Fruit fly (Drosophila melanogaster) whole organism, prepupa: ENCODE data around the gene Smr.

Experiments
- Blimp-1 ChIP-seq: fragments of 200-800 bp; sonication (Bioruptor generic); optimal IDR thresholded peaks from 3 replicates; lab custom pipeline; 2017; ENCODE audit warnings: missing biosample characterization, missing genetic modification characterization, mild to moderate bottlenecking, moderate library complexity, missing genetic modification reagents
- CG10631 ChIP-seq: fragments of 200-800 bp; sonication (Bioruptor generic); optimal IDR thresholded peaks from 2 replicates; lab custom pipeline; 2016; ENCODE audit warnings: missing biosample characterization, missing genetic modification characterization
- CG10669 ChIP-seq: fragments of 200-800 bp; sonication (Bioruptor generic); optimal IDR thresholded peaks from 3 replicates; lab custom pipeline; 2018; ENCODE audit warnings: missing biosample characterization, mild to moderate bottlenecking, missing genetic modification characterization, moderate library complexity
- CG11294 ChIP-seq: fragments of 200-800 bp; sonication (Bioruptor generic); IDR thresholded peaks from 2 replicates; pipeline ENCODE4 v1.3.6; 2022; ENCODE audit warnings: missing biosample characterization, missing genetic modification characterization
- CG11762 ChIP-seq: fragments of 200-800 bp; sonication (Bioruptor generic); optimal IDR thresholded peaks from 3 replicates; lab custom pipeline; 2016; ENCODE audit warnings: missing biosample characterization, missing genetic modification characterization; ENCODE audit not compliant: insufficient read depth
- CG15336 ChIP-seq: fragments of 200-800 bp; sonication (Bioruptor generic); IDR thresholded peaks from 2 replicates; pipeline ENCODE4 v1.3.6; 2022; ENCODE audit warnings: missing biosample characterization, missing genetic modification characterization
- CG1621 ChIP-seq: fragments of 200-800 bp; sonication (Bioruptor generic); optimal IDR thresholded peaks from 3 replicates; lab custom pipeline; 2018; ENCODE audit warnings: missing biosample characterization, mild to moderate bottlenecking, missing genetic modification characterization
- CG31627 ChIP-seq: fragments of 200-800 bp; sonication (Bioruptor generic); optimal IDR thresholded peaks from 3 replicates; lab custom pipeline; 2016; ENCODE audit warnings: missing biosample characterization, missing genetic modification characterization
- CG32006 ChIP-seq: fragments of 200-800 bp; sonication (Bioruptor generic); optimal IDR thresholded peaks from 3 replicates; lab custom pipeline; 2017; ENCODE audit warnings: missing biosample characterization, mild to moderate bottlenecking, missing genetic modification characterization
- CG34406 ChIP-seq: fragments of 200-800 bp; sonication (Bioruptor generic); optimal IDR thresholded peaks from 3 replicates; lab custom pipeline; 2016; ENCODE audit warnings: missing biosample characterization, missing genetic modification characterization
- CG3919 ChIP-seq: fragments of 200-800 bp; sonication (Bioruptor generic); optimal IDR thresholded peaks from 3 replicates; lab custom pipeline; 2016; ENCODE audit warnings: missing biosample characterization, missing genetic modification characterization
- CG6163 ChIP-seq: fragments of 200-800 bp; sonication (Bioruptor generic); IDR thresholded peaks from 3 replicates; pipeline ENCODE4 v1.3.6; 2022; ENCODE audit warnings: missing biosample characterization, missing genetic modification characterization
- CG6276 ChIP-seq: fragments of 200-800 bp; sonication (Bioruptor generic); optimal IDR thresholded peaks from 2 replicates; lab custom pipeline; 2017; ENCODE audit warnings: missing biosample characterization, mild to moderate bottlenecking, missing genetic modification characterization
- CG6854 ChIP-seq: fragments of 200-800 bp; sonication (Bioruptor generic); optimal IDR thresholded peaks from 2 replicates; lab custom pipeline; 2017; ENCODE audit warnings: missing biosample characterization, mild to moderate bottlenecking, missing genetic modification characterization
- CG8319 ChIP-seq: fragments of 200-800 bp; sonication (Bioruptor generic); optimal IDR thresholded peaks from 3 replicates; lab custom pipeline; 2016; ENCODE audit warnings: missing biosample characterization, missing genetic modification characterization
- CG8632 ChIP-seq: fragments of 200-800 bp; sonication (Bioruptor generic); optimal IDR thresholded peaks from 3 replicates; lab custom pipeline; 2016; ENCODE audit warnings: missing biosample characterization, missing genetic modification characterization
- CG9139 ChIP-seq: fragments of 200-800 bp; sonication (Bioruptor generic); optimal IDR thresholded peaks from 3 replicates; lab custom pipeline; 2017; ENCODE audit warnings: missing biosample characterization, mild to moderate bottlenecking, missing genetic modification characterization
- Eip75B ChIP-seq: fragments of 200-800 bp; sonication (Bioruptor generic); optimal IDR thresholded peaks from 3 replicates; lab custom pipeline; 2016; ENCODE audit warnings: missing biosample characterization, missing genetic modification characterization
- Eip93F ChIP-seq: fragments of 200-800 bp; sonication (Bioruptor generic); optimal IDR thresholded peaks from 2 replicates; lab custom pipeline; 2016; ENCODE audit warnings: missing biosample characterization, mild to moderate bottlenecking, missing genetic modification characterization
- Ets21C ChIP-seq: fragments of 200-800 bp; sonication (Bioruptor generic); optimal IDR thresholded peaks from 3 replicates; lab custom pipeline; 2016; ENCODE audit warnings: missing biosample characterization, missing genetic modification characterization
- Ets96B ChIP-seq: fragments of 200-800 bp; optimal IDR thresholded peaks from 2 replicates; lab custom pipeline; 2019; ENCODE audit warnings: missing biosample characterization, mild to moderate bottlenecking, missing genetic modification characterization, moderate library complexity
- Gug ChIP-seq: fragments of 200-800 bp; sonication (Bioruptor generic); IDR thresholded peaks from 2 replicates; pipeline ENCODE4 v1.3.6; 2022; ENCODE audit warnings: missing biosample characterization, missing genetic modification characterization
- Hr38 ChIP-seq: sonication (Bioruptor generic); optimal IDR thresholded peaks from 2 replicates; lab custom pipeline; 2016; ENCODE audit warnings: missing biosample characterization, missing genetic modification characterization
- Met ChIP-seq: fragments of 200-800 bp; sonication (Bioruptor generic); optimal IDR thresholded peaks from 3 replicates; lab custom pipeline; 2016; ENCODE audit warnings: missing biosample characterization, missing genetic modification characterization
- OdsH ChIP-seq: fragments of 200-800 bp; sonication (Bioruptor generic); optimal IDR thresholded peaks from 3 replicates; lab custom pipeline; 2016; ENCODE audit warnings: missing biosample characterization, missing genetic modification characterization
- Smox ChIP-seq: fragments of 200-800 bp; sonication (Bioruptor generic); optimal IDR thresholded peaks from 3 replicates; lab custom pipeline; 2016; ENCODE audit warnings: missing biosample characterization, missing genetic modification characterization
- Sox102F ChIP-seq: fragments of 200-800 bp; sonication (Bioruptor generic); optimal IDR thresholded peaks from 2 replicates; lab custom pipeline; 2016; ENCODE audit warnings: missing biosample characterization, mild to moderate bottlenecking, missing genetic modification characterization
- Sox14 ChIP-seq: fragments of 200-800 bp; sonication (Bioruptor generic); optimal IDR thresholded peaks from 3 replicates; lab custom pipeline; 2016; ENCODE audit warnings: missing biosample characterization, missing genetic modification characterization
- Sox15 ChIP-seq: fragments of 200-800 bp; sonication (Bioruptor generic); optimal IDR thresholded peaks from 3 replicates; lab custom pipeline; 2016; ENCODE audit warnings: missing biosample characterization, missing genetic modification characterization
- achi ChIP-seq: fragments of 200-800 bp; sonication (Bioruptor generic); optimal IDR thresholded peaks from 3 replicates; lab custom pipeline; 2016; ENCODE audit warnings: missing biosample characterization, missing genetic modification characterization
- acj6 ChIP-seq: fragments of 200-800 bp; sonication (Bioruptor generic); optimal IDR thresholded peaks from 3 replicates; lab custom pipeline; 2016; ENCODE audit warnings: missing biosample characterization, missing genetic modification characterization
- cyc ChIP-seq: fragments of 200-800 bp; sonication (Bioruptor generic); optimal IDR thresholded peaks from 3 replicates; lab custom pipeline; 2016; ENCODE audit warnings: missing biosample characterization, missing genetic modification characterization
- dac ChIP-seq: fragments of 200-800 bp; sonication (Bioruptor generic); optimal IDR thresholded peaks from 2 replicates; lab custom pipeline; 2017; ENCODE audit warnings: missing biosample characterization, mild to moderate bottlenecking, missing genetic modification characterization
- dsx ChIP-seq: fragments of 200-800 bp; optimal IDR thresholded peaks from 3 replicates; lab custom pipeline; 2019; ENCODE audit warnings: missing biosample characterization, mild to moderate bottlenecking, missing genetic modification characterization, moderate library complexity; ENCODE audit not compliant: poor library complexity, severe bottlenecking
- esn ChIP-seq: fragments of 200-800 bp; sonication (Bioruptor generic); optimal IDR thresholded peaks from 2 replicates; lab custom pipeline; 2016; ENCODE audit warnings: missing biosample characterization, mild to moderate bottlenecking, missing genetic modification characterization, moderate library complexity
- fd59A ChIP-seq: fragments of 200-800 bp; sonication (Bioruptor generic); optimal IDR thresholded peaks from 2 replicates; lab custom pipeline; 2017; ENCODE audit warnings: missing biosample characterization, mild to moderate bottlenecking, missing genetic modification characterization, missing genetic modification reagents
- lz ChIP-seq: fragments of 200-800 bp; sonication (Bioruptor generic); optimal IDR thresholded peaks from 3 replicates; lab custom pipeline; 2016; ENCODE audit warnings: missing biosample characterization, missing genetic modification characterization
- net ChIP-seq: fragments of 200-800 bp; sonication (Bioruptor generic); optimal IDR thresholded peaks from 3 replicates; lab custom pipeline; 2016; ENCODE audit warnings: missing biosample characterization, missing genetic modification characterization
- pdm3 ChIP-seq: fragments of 200-800 bp; sonication (Bioruptor generic); optimal IDR thresholded peaks from 3 replicates; lab custom pipeline; 2016; ENCODE audit warnings: missing biosample characterization, missing genetic modification characterization
- salr ChIP-seq, 2 experiments: fragments of 200-800 bp; sonication (Bioruptor generic); optimal IDR thresholded peaks; 3 replicates each; lab custom pipeline; 2016 to 2018; ENCODE audit warnings: missing biosample characterization in 2 of 2, missing genetic modification characterization in 2 of 2, mild to moderate bottlenecking in 1 of 2
- spab ChIP-seq: fragments of 200-800 bp; sonication (Bioruptor generic); optimal IDR thresholded peaks from 2 replicates; lab custom pipeline; 2017; ENCODE audit warnings: missing biosample characterization, mild to moderate bottlenecking, missing genetic modification characterization, missing genetic modification reagents
- ss ChIP-seq, 2 experiments: fragments of 200-800 bp; sonication (Bioruptor generic); optimal IDR thresholded peaks; 2 replicates in 1 of 2; 3 replicates in 1 of 2; lab custom pipeline; 2017 to 2018; ENCODE audit warnings: mild to moderate bottlenecking in 2 of 2, missing biosample characterization in 2 of 2, missing genetic modification characterization in 2 of 2, moderate library complexity in 1 of 2
- svp ChIP-seq: fragments of 200-800 bp; sonication (Bioruptor generic); peaks from one replicate; lab custom pipeline; 2016; ENCODE audit warnings: missing biosample characterization, missing genetic modification characterization
- topi ChIP-seq: fragments of 200-800 bp; sonication (Bioruptor generic); optimal IDR thresholded peaks from 3 replicates; lab custom pipeline; 2016; ENCODE audit warnings: missing biosample characterization, missing genetic modification characterization
- vri ChIP-seq: fragments of 200-800 bp; sonication (Bioruptor generic); optimal IDR thresholded peaks from 3 replicates; lab custom pipeline; 2016; ENCODE audit warnings: missing biosample characterization, mild to moderate bottlenecking, missing genetic modification characterization

Smr gene

dm6 chrX:12752196-12752595 is 9.8 kb upstream of the Smr start (continued):
- TF ChIP-seq CG10631 (GFP tag; lab: Kevin White, UChicago) (peak; percentile 100), Gug (GFP tag; lab: Robert Waterston, UW) (peak; percentile 99), CG9139 (peak; percentile 99), net (peak; percentile 100), CG15336 (GFP tag; lab: Robert Waterston, UW) (peak; percentile 99), Blimp-1 (peak; percentile 98), Sox15 (GFP tag; lab: Kevin White, UChicago) (peak; percentile 99), ss (GFP tag; optimal IDR thresholded peaks at IDR 0.05; lab: Kevin White, UChicago) (peak; percentile 100)
- TF ChIP-seq, all 60 proteins: peak for 60

- TF ChIP-seq CG11294 (GFP tag; lab: Robert Waterston, UW) (no peak), achi (GFP tag; lab: Kevin White, UChicago) (no peak), OdsH (no peak), dsx (no peak), lz (no peak), CG32006 (GFP tag; lab: Kevin White, UChicago) (no peak), Eip75B (GFP tag; lab: Kevin White, UChicago) (no peak), Smox (no peak), Eip93F (GFP tag; lab: Kevin White, UChicago) (no peak), CG6854 (GFP tag; lab: Kevin White, UChicago) (no peak), cyc (GFP tag; lab: Kevin White, UChicago) (no peak), Sox14 (GFP tag; lab: Kevin White, UChicago) (no peak), dac (GFP tag; lab: Kevin White, UChicago) (no peak), salr (GFP tag; optimal IDR thresholded peaks at IDR 0.05; lab: Kevin White, UChicago) (no peak), CG31627 (no peak), pdm3 (GFP tag; lab: Kevin White, UChicago) (no peak), net (no peak), CG10669 (GFP tag; lab: Kevin White, UChicago) (no peak)
Observed at dm6 chrX:12751786-12752187, 9.4 kb upstream of the Smr start.

- TF ChIP-seq Eip75B (GFP tag; lab: Kevin White, UChicago) = peak; percentile 100
- TF ChIP-seq achi (GFP tag; lab: Kevin White, UChicago) = peak; percentile 99
- peak; percentile 100 for TF ChIP-seq CG8632 (GFP tag; lab: Kevin White, UChicago)
- peak; percentile 100 for TF ChIP-seq dac (GFP tag; lab: Kevin White, UChicago)
- TF ChIP-seq Eip93F (GFP tag; lab: Kevin White, UChicago) = peak; percentile 99
- peak; percentile 96 for TF ChIP-seq Hr38 (GFP tag; lab: Kevin White, UChicago)
- peak; percentile 100 for TF ChIP-seq CG31627
- TF ChIP-seq svp (GFP tag; lab: Kevin White, UChicago) = peak; percentile 100
- peak; percentile 100 for TF ChIP-seq CG11762
- peak; percentile 100 for TF ChIP-seq Gug (GFP tag; lab: Robert Waterston, UW)
- TF ChIP-seq topi (GFP tag; lab: Kevin White, UChicago) = peak; percentile 100
- TF ChIP-seq esn (GFP tag; lab: Kevin White, UChicago) = peak; percentile 100
- peak; percentile 100 for TF ChIP-seq Ets96B (tag; lab: Kevin White, UChicago)
- TF ChIP-seq net = peak; percentile 100
- TF ChIP-seq vri (GFP tag; lab: Kevin White, UChicago) = peak; percentile 97
- peak; percentile 98 for TF ChIP-seq Blimp-1
- TF ChIP-seq fd59A (GFP tag; lab: Kevin White, UChicago) = peak; percentile 100
- peak; percentile 100 for TF ChIP-seq CG6163
- TF ChIP-seq CG3919 = peak; percentile 100
- peak; percentile 100 for TF ChIP-seq CG6276 (GFP tag; lab: Kevin White, UChicago)
- peak; percentile 100 for TF ChIP-seq CG15336 (GFP tag; lab: Robert Waterston, UW)
- peak; percentile 99 for TF ChIP-seq Ets21C
- TF ChIP-seq spab (GFP tag; lab: Kevin White, UChicago) = peak; percentile 100
- TF ChIP-seq Sox102F (GFP tag; lab: Kevin White, UChicago) = peak; percentile 99
- TF ChIP-seq CG8319 (GFP tag; lab: Kevin White, UChicago) = peak; percentile 100
- TF ChIP-seq acj6 (GFP tag; lab: Kevin White, UChicago) = peak; percentile 100
- peak; percentile 99 for TF ChIP-seq CG1621 (tag; lab: Kevin White, UChicago)
- peak; percentile 100 for TF ChIP-seq dsx
- TF ChIP-seq pdm3 (GFP tag; lab: Kevin White, UChicago) = peak; percentile 100
- peak; percentile 100 for TF ChIP-seq CG9139
- TF ChIP-seq OdsH = peak; percentile 100
- peak; percentile 100 for TF ChIP-seq Met (GFP tag; lab: Kevin White, UChicago)
- peak; percentile 100 for TF ChIP-seq CG34406 (GFP tag; lab: Kevin White, UChicago)
- TF ChIP-seq CG10669 (GFP tag; lab: Kevin White, UChicago) = peak; percentile 100
Observed at dm6 chrX:12750928-12751631, 8.7 kb upstream of the Smr start.
